Worm (Caenorhabditis elegans) whole organism, L4/young adult: Measurements from ENCODE around the gene fipr-1.

ENCODE experiments used
- W03F9.2 ChIP-seq: fragments of 150-350 bp; optimal IDR thresholded peaks from 2 replicates; lab custom pipeline; 2014; ENCODE audit warnings: missing biosample characterization, missing genetic modification characterization
- him-1 ChIP-seq: sonication (generic microtip); optimal IDR thresholded peaks from 2 replicates; lab custom pipeline; 2016; ENCODE audit warnings: missing genotype, missing genetic modification reagents, missing genetic modification characterization, missing compliant biosample characterization

- TF ChIP-seq him-1 (no peak), W03F9.2 (tag; lab: Kevin White, UChicago) (no peak)
Measured at ce11 chrV:12401383-12401782, 39.8 kb upstream of the fipr-1 start, which contains the start of gene K01D12.7.
